Worm (Caenorhabditis elegans) whole organism, L3 larva: ENCODE results near the gene Y73C8B.1.

Experiments
- aly-2 ChIP-seq: fragments of 150-350 bp; optimal IDR thresholded peaks from 2 replicates; lab custom pipeline; 2014; ENCODE audit warnings: missing biosample characterization, missing genetic modification characterization
- elt-1 ChIP-seq: fragments of 150-350 bp; optimal IDR thresholded peaks from 2 replicates; lab custom pipeline; 2014; ENCODE audit warnings: missing biosample characterization, missing genetic modification characterization
- elt-2 ChIP-seq: sonication (generic microtip); optimal IDR thresholded peaks from 2 replicates; lab custom pipeline; 2016; ENCODE audit warnings: missing genetic modification reagents, mild to moderate bottlenecking, missing genetic modification characterization, missing compliant biosample characterization
- elt-3 ChIP-seq, 3 experiments: fragments of 150-350 bp in 1 of 3; sonication (generic microtip) in 2 of 3; optimal IDR thresholded peaks; 2 replicates in 2 of 3; 4 replicates in 1 of 3; lab custom pipeline; 2014 to 2017; ENCODE audit warnings: missing biosample characterization in 3 of 3, missing genetic modification characterization in 3 of 3
- jun-1 ChIP-seq: fragments of 150-350 bp; optimal IDR thresholded peaks from 2 replicates; lab custom pipeline; 2014; ENCODE audit warnings: missing biosample characterization, missing genetic modification reagents, missing genetic modification characterization
- lin-15B ChIP-seq: fragments of 150-350 bp; optimal IDR thresholded peaks from 2 replicates; lab custom pipeline; 2014; ENCODE audit warnings: missing biosample characterization, missing genetic modification characterization
- nhr-67 ChIP-seq: fragments of 150-350 bp; optimal IDR thresholded peaks from 2 replicates; lab custom pipeline; 2014; ENCODE audit warnings: missing biosample characterization, missing genetic modification characterization
- nhr-77 ChIP-seq: fragments of 150-350 bp; optimal IDR thresholded peaks from 2 replicates; lab custom pipeline; 2014; ENCODE audit warnings: missing biosample characterization, missing genetic modification characterization
- pha-4 ChIP-seq: fragments of 150-350 bp; optimal IDR thresholded peaks from 2 replicates; lab custom pipeline; 2014; ENCODE audit warnings: missing biosample characterization, missing genetic modification reagents, missing genetic modification characterization
- pqm-1 ChIP-seq: fragments of 150-350 bp; optimal IDR thresholded peaks from 2 replicates; lab custom pipeline; 2017; ENCODE audit warnings: missing biosample characterization, missing genetic modification characterization, inconsistent platforms
- unc-62 ChIP-seq: fragments of 150-350 bp; sonication (generic microtip); optimal IDR thresholded peaks from 4 replicates; lab custom pipeline; 2014; ENCODE audit warnings: missing biosample characterization, missing genetic modification reagents, missing genetic modification characterization
- zag-1 ChIP-seq: fragments of 150-350 bp; optimal IDR thresholded peaks from 2 replicates; lab custom pipeline; 2014; ENCODE audit warnings: missing biosample characterization, missing genetic modification characterization

DNA sequence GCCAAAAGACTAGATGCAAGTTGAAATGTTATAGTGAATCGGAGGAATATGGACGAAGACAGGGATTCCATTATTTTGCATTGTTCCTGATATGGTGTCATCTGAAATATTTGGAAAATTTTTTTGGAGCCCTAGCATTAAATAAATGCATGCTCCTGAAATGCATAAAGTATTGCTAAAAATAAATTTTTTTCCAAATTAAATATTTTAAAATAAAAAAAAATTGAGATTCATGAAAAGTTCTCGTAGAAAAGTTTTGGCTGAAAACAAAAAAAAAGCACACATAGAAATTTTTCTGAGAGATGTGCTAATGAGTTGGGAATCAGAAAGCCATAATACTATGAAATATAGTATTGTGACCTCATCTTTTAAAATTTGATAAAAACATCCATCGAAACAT is 41.6 kb downstream of the Y73C8B.1 start, which contains the start of gene srab-7:
- TF ChIP-seq elt-3 (tag; optimal IDR thresholded peaks at IDR 0.05; lab: Kevin White, UChicago) (no peak), unc-62 (GFP tag; lab: Kevin White, UChicago) (no peak), elt-1 (tag; lab: Kevin White, UChicago) (no peak), zag-1 (tag; lab: Kevin White, UChicago) (no peak), pha-4 (no peak), aly-2 (no peak), nhr-67 (no peak), pqm-1 (no peak), lin-15B (tag; lab: Kevin White, UChicago) (no peak), elt-2 (tag; lab: Kevin White, UChicago) (no peak), jun-1 (tag; lab: Kevin White, UChicago) (no peak), nhr-77 (no peak)
